Fruit fly (Drosophila melanogaster): ENCODE data around the gene CG13293.
A peak's percentile ranks its signal among the peaks of the same experiment; 100 is the strongest.

Gene CG13293

DNA sequence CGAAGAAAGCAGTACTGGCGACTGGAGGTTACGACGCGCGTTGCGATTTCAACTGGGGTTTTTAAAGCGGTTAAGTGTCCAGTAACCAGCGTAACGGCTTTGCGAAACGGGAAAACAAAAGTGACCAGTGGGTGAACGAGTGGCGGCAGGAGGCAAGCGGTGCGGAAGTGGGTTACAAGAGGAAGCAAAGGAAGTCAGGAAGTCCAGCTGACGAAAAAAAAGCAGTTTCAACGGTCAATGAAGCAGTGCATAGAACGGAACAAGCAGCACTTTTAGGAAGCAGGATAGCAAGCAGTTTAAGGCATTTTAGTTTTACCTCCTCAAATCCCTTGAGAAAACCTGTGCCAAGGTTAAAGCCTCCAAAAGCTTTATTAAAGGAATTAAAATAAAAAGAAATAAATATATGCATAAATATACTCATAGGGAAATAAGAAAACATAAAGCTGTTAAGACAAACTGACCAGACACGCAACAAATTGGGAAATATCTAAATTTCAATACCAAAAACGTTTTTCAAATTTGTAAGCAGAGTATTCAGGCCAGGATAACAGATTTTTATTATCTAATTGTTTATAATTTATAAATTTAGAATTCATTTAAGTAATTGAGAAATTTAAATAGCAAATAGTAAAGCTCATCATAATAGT is 23.5 kb upstream of the CG13293 start, which contains the start of gene CG6592 (continued):
- no peak for TF ChIP-seq TFAM (GFP tag; optimal IDR thresholded peaks at IDR 0.05)
- TF ChIP-seq Dll (GFP tag; IDR thresholded peaks at IDR 0.05; ENCODE audit: partially characterized antibody): no peak
- TF ChIP-seq lov (optimal IDR thresholded peaks at IDR 0.05): no peak
- TF ChIP-seq lov (GFP tag; IDR thresholded peaks at IDR 0.05): peak; percentile 73; the same call in 2 of the 3 replicates
- TF ChIP-seq CG5953 (GFP tag; IDR thresholded peaks at IDR 0.05): no peak
- TF ChIP-seq gt (GFP tag; IDR thresholded peaks at IDR 0.05): no peak
- TF ChIP-seq CG4360 (GFP tag; IDR thresholded peaks at IDR 0.05): no peak
- TF ChIP-seq CG6175 (GFP tag; IDR thresholded peaks at IDR 0.05): no peak
- no peak for TF ChIP-seq CG12299 (tag; optimal IDR thresholded peaks at IDR 0.05)
- TF ChIP-seq Usf (GFP tag; optimal IDR thresholded peaks at IDR 0.05): peak; percentile 68
- peak; percentile 93 for TF ChIP-seq CG7271 (tag; optimal IDR thresholded peaks at IDR 0.05)
- TF ChIP-seq schlank (tag; optimal IDR thresholded peaks at IDR 0.05): no peak
- TF ChIP-seq Kr (GFP tag; optimal IDR thresholded peaks at IDR 0.05): peak; percentile 68
- TF ChIP-seq usp (GFP tag; optimal IDR thresholded peaks at IDR 0.05): no peak
- peak; percentile 49; the same call in 1 of the 2 replicates for TF ChIP-seq CG10959 (GFP tag; IDR thresholded peaks at IDR 0.05)
- no peak for TF ChIP-seq hkb (optimal IDR thresholded peaks at IDR 0.05)
- no peak for TF ChIP-seq hkb (GFP tag; IDR thresholded peaks at IDR 0.05)
- TF ChIP-seq CG17359 (tag; optimal IDR thresholded peaks at IDR 0.05): no peak
- TF ChIP-seq ro (GFP tag; IDR thresholded peaks at IDR 0.05): no peak
- no peak for TF ChIP-seq CG7928 (GFP tag; optimal IDR thresholded peaks at IDR 0.05)
- TF ChIP-seq scrt (GFP tag; optimal IDR thresholded peaks at IDR 0.05): no peak
- no peak for TF ChIP-seq ttk (GFP tag; IDR thresholded peaks at IDR 0.05)
- TF ChIP-seq Sry-β (GFP tag; optimal IDR thresholded peaks at IDR 0.05): no peak
- peak; percentile 67 for TF ChIP-seq Hsf (GFP tag; optimal IDR thresholded peaks at IDR 0.05)
- TF ChIP-seq crc (GFP tag; optimal IDR thresholded peaks at IDR 0.05): no peak
- no peak for TF ChIP-seq CTCF (GFP tag; optimal IDR thresholded peaks at IDR 0.05)
- no peak for TF ChIP-seq CG32532 (GFP tag; IDR thresholded peaks at IDR 0.05)
- TF ChIP-seq pnt (GFP tag; optimal IDR thresholded peaks at IDR 0.05): no peak
- no peak for TF ChIP-seq lbe (GFP tag; optimal IDR thresholded peaks at IDR 0.05)
- peak; percentile 85 for TF ChIP-seq fd102C (GFP tag; optimal IDR thresholded peaks at IDR 0.05)
- TF ChIP-seq Gug (GFP tag; IDR thresholded peaks at IDR 0.05): no peak; the same call in 3 of the 4 replicates
- TF ChIP-seq Gsc (GFP tag; IDR thresholded peaks at IDR 0.05): no peak
- TF ChIP-seq CG9876 (GFP tag; optimal IDR thresholded peaks at IDR 0.05): peak; percentile 77
- no peak for TF ChIP-seq dimm (GFP tag; IDR thresholded peaks at IDR 0.05)
- peak; percentile 8 for TF ChIP-seq trem (tag; optimal IDR thresholded peaks at IDR 0.05)
- TF ChIP-seq CG14014 (GFP tag; IDR thresholded peaks at IDR 0.05): no peak
- TF ChIP-seq Dip3 (GFP tag; optimal IDR thresholded peaks at IDR 0.05): no peak
- TF ChIP-seq Doc2 (GFP tag; IDR thresholded peaks at IDR 0.05): no peak
- TF ChIP-seq emc (GFP tag; optimal IDR thresholded peaks at IDR 0.05): no peak
- no peak for TF ChIP-seq mirr (GFP tag; optimal IDR thresholded peaks at IDR 0.05)
- no peak for TF ChIP-seq CG32767 (GFP tag; IDR thresholded peaks at IDR 0.05)
- TF ChIP-seq CG10543 (GFP tag; optimal IDR thresholded peaks at IDR 0.05): no peak
- no peak for TF ChIP-seq CG11695 (GFP tag; IDR thresholded peaks at IDR 0.05)
- TF ChIP-seq CG4730 (GFP tag; IDR thresholded peaks at IDR 0.05): no peak
